Worm (Caenorhabditis elegans): ENCODE results near the gene nspd-5.
A peak's percentile ranks its signal among the peaks of the same experiment; 100 is the strongest.

Gene nspd-5

DNA sequence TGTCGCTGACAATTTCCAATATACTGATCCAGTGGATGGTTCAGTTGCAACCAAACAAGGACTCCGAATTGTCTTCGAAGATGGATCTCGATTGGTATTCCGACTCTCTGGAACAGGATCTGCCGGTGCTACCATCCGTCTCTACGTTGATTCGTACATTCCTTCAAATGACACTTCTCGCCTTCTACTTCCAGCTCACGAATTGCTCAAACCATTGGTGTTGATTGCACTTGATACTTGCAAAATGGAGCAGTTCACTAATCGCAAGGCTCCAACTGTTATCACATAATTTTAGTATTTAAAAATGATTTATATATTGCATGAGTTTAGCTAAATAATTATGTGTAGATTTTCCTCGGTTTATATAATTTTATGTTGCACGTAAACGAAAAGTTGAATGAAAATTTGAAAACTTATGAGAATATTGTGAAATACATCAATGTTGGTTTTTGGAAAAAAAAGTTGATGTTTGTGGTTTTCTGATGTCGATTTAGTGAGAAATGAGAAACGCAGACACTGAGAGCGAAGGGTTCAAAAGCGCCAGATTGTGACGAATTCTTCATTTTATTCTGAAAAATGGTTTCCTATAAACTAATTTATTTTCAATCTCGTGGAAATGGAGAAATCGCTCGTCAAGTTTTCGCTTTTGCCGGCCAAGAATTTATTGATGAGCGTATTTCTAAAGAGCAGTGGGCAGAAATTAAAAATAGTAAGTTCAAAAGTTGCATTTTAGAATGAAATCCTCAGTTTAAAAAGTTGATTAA lies 31.0 kb upstream of the nspd-5 start, which contains the start of gene gst-9 (continued):
- TF ChIP-seq ceh-100 (GFP tag; IDR thresholded peaks at IDR 0.05) (no peak), rec-8 (tag; optimal IDR thresholded peaks at IDR 0.05) (no peak), lsy-27 (tag; optimal IDR thresholded peaks at IDR 0.05; ENCODE audit: borderline replicate concordance, insufficient read depth) (no peak), hlh-26 (GFP tag; conservative IDR thresholded peaks at IDR 0.05) (no peak), hmg-20 (GFP tag; IDR thresholded peaks at IDR 0.05) (no peak), C06A6.2 (GFP tag; conservative IDR thresholded peaks at IDR 0.05) (no peak; the same call in 1 of the 2 replicates), snpc-1.1 (tag; optimal IDR thresholded peaks at IDR 0.05; ENCODE audit: insufficient read depth) (no peak), Y79H2A.3 (GFP tag; conservative IDR thresholded peaks at IDR 0.05) (no peak), attf-3 (GFP tag; conservative IDR thresholded peaks at IDR 0.05) (no peak), efl-1 (GFP tag; optimal IDR thresholded peaks at IDR 0.05) (no peak), let-607 (tag; optimal IDR thresholded peaks at IDR 0.05) (no peak), F57A8.1 (GFP tag; optimal IDR thresholded peaks at IDR 0.05) (no peak), Y56A3A.18 (GFP tag; IDR thresholded peaks at IDR 0.05) (peak; percentile 76), K11D2.4 (GFP tag; IDR thresholded peaks at IDR 0.05) (peak; percentile 68; the same call in 1 of the 2 replicates), lin-35 (GFP tag; optimal IDR thresholded peaks at IDR 0.05) (peak in 1 of 3 experiments; percentile 49), lir-1 (GFP tag; conservative IDR thresholded peaks at IDR 0.05) (no peak), fkh-3 (tag; optimal IDR thresholded peaks at IDR 0.05) (no peak), nfyb-1 (GFP tag; IDR thresholded peaks at IDR 0.05) (no peak), B0261.1 (tag; optimal IDR thresholded peaks at IDR 0.05) (no peak), aptf-3 (GFP tag; IDR thresholded peaks at IDR 0.05) (no peak), ztf-6 (GFP tag; IDR thresholded peaks at IDR 0.05) (no peak), nhr-120 (GFP tag; IDR thresholded peaks at IDR 0.05) (no peak), him-1 (tag; optimal IDR thresholded peaks at IDR 0.05) (no peak), tbp1 (GFP tag; optimal IDR thresholded peaks at IDR 0.05) (peak; percentile 52), ztf-18 (tag; optimal IDR thresholded peaks at IDR 0.05) (no peak), chd-7 (tag; optimal IDR thresholded peaks at IDR 0.05) (peak; percentile 28), F52B5.7 (tag; optimal IDR thresholded peaks at IDR 0.05) (peak; percentile 51), cebp-1 (GFP tag; IDR thresholded peaks at IDR 0.05) (peak; percentile 68), cebp-1 (tag; optimal IDR thresholded peaks at IDR 0.05) (peak; percentile 82), sea-2 (GFP tag; IDR thresholded peaks at IDR 0.05) (no peak), attf-6 (GFP tag; IDR thresholded peaks at IDR 0.05) (no peak), hmg-1.2 (GFP tag; IDR thresholded peaks at IDR 0.05) (peak; percentile 36), C17E4.6 (GFP tag; IDR thresholded peaks at IDR 0.05) (no peak), F10E7.11 (tag; optimal IDR thresholded peaks at IDR 0.05) (no peak), rcor-1 (GFP tag; IDR thresholded peaks at IDR 0.05) (no peak), repo-1 (tag; optimal IDR thresholded peaks at IDR 0.05) (peak; percentile 83), let-526 (GFP tag; IDR thresholded peaks at IDR 0.05) (no peak), dpl-1 (GFP tag; optimal IDR thresholded peaks at IDR 0.05) (no peak), T07F8.4 (tag; optimal IDR thresholded peaks at IDR 0.05) (no peak), hlh-12 (tag; optimal IDR thresholded peaks at IDR 0.05) (no peak), athp-1 (tag; optimal IDR thresholded peaks at IDR 0.05) (no peak), lin-54 (GFP tag; optimal IDR thresholded peaks at IDR 0.05) (peak; percentile 53), Y53G8AR.9 (GFP tag; conservative IDR thresholded peaks at IDR 0.05) (peak; percentile 83), nhr-179 (tag; optimal IDR thresholded peaks at IDR 0.05) (no peak), lag-1 (GFP tag; IDR thresholded peaks at IDR 0.05) (no peak), F37B4.10 (GFP tag; IDR thresholded peaks at IDR 0.05) (no peak), tlf-1 (GFP tag; optimal IDR thresholded peaks at IDR 0.05) (peak; percentile 80)
